Fruit fly (Drosophila melanogaster) whole organism, embryonic: ENCODE data around the gene UGP.
A peak's percentile ranks its signal among the peaks of the same experiment; 100 is the strongest.

Source experiments
- BEAF-32 ChIP-seq: fragments of 200-800 bp; sonication (Bioruptor generic); optimal IDR thresholded peaks from 3 replicates; lab custom pipeline; 2017; ENCODE audit warnings: missing biosample characterization, missing genetic modification characterization, mild to moderate bottlenecking, moderate library complexity, missing genetic modification reagents
- CG10209 ChIP-seq: fragments of 200-800 bp; sonication (Bioruptor generic); optimal IDR thresholded peaks from 3 replicates; lab custom pipeline; 2017; ENCODE audit warnings: missing biosample characterization, mild to moderate bottlenecking, missing genetic modification characterization, missing genetic modification reagents
- CG11398 ChIP-seq: fragments of 200-800 bp; sonication (Bioruptor generic); optimal IDR thresholded peaks from 2 replicates; lab custom pipeline; 2016; ENCODE audit warnings: missing biosample characterization, missing genetic modification characterization
- CG11723 ChIP-seq: fragments of 200-800 bp; sonication (Bioruptor generic); optimal IDR thresholded peaks from 2 replicates; lab custom pipeline; 2017; ENCODE audit warnings: missing biosample characterization, mild to moderate bottlenecking, missing genetic modification characterization
- CG12104 ChIP-seq: fragments of 200-800 bp; sonication (Bioruptor generic); optimal IDR thresholded peaks from 3 replicates; lab custom pipeline; 2016; ENCODE audit warnings: missing biosample characterization, missing genetic modification characterization
- CG14965 ChIP-seq: fragments of 200-800 bp; sonication (Bioruptor generic); optimal IDR thresholded peaks from 2 replicates; lab custom pipeline; 2016; ENCODE audit warnings: missing biosample characterization, missing genetic modification characterization, borderline replicate concordance
- CG17328 ChIP-seq: fragments of 200-800 bp; sonication (Bioruptor generic); IDR thresholded peaks from 2 replicates; pipeline ENCODE4 v1.3.6; 2022; ENCODE audit warnings: missing biosample characterization, missing genetic modification characterization
- CG17359 ChIP-seq: fragments of 200-800 bp; sonication (Bioruptor generic); optimal IDR thresholded peaks from 3 replicates; lab custom pipeline; 2018; ENCODE audit warnings: missing biosample characterization, mild to moderate bottlenecking, missing genetic modification characterization, moderate library complexity
- CG18619 ChIP-seq: fragments of 200-800 bp; sonication (Bioruptor generic); optimal IDR thresholded peaks from 3 replicates; lab custom pipeline; 2017; ENCODE audit warnings: missing biosample characterization, mild to moderate bottlenecking, missing genetic modification characterization
- CG2202 ChIP-seq: fragments of 200-800 bp; sonication (Bioruptor generic); optimal IDR thresholded peaks from 2 replicates; lab custom pipeline; 2018; ENCODE audit warnings: missing biosample characterization, mild to moderate bottlenecking, missing genetic modification characterization
- CG31388 ChIP-seq: fragments of 200-800 bp; sonication (Bioruptor generic); optimal IDR thresholded peaks from 2 replicates; lab custom pipeline; 2016; ENCODE audit warnings: missing biosample characterization, missing genetic modification characterization
- CG31441 ChIP-seq: fragments of 200-800 bp; sonication (Bioruptor generic); IDR thresholded peaks from 2 replicates; pipeline ENCODE4 v1.3.6; 2022; ENCODE audit warnings: missing biosample characterization, missing genetic modification characterization
- CG3995 ChIP-seq: fragments of 200-800 bp; sonication (Bioruptor generic); optimal IDR thresholded peaks from 3 replicates; lab custom pipeline; 2016; ENCODE audit warnings: missing biosample characterization, missing genetic modification characterization
- CG4360 ChIP-seq: fragments of 200-800 bp; sonication (Bioruptor generic); IDR thresholded peaks from 2 replicates; pipeline ENCODE4 v1.3.6; 2022; ENCODE audit warnings: missing biosample characterization, missing genetic modification characterization
- CG7556 ChIP-seq: fragments of 200-800 bp; sonication (Bioruptor generic); optimal IDR thresholded peaks from 2 replicates; lab custom pipeline; 2017; ENCODE audit warnings: missing biosample characterization, mild to moderate bottlenecking, missing genetic modification characterization
- CG7839 ChIP-seq: fragments of 200-800 bp; sonication (Bioruptor generic); optimal IDR thresholded peaks from 3 replicates; lab custom pipeline; 2018; ENCODE audit warnings: missing biosample characterization, mild to moderate bottlenecking, missing genetic modification characterization, moderate library complexity
- CG8944 ChIP-seq: fragments of 200-800 bp; sonication (Bioruptor generic); optimal IDR thresholded peaks from 3 replicates; lab custom pipeline; 2016; ENCODE audit warnings: missing biosample characterization, missing genetic modification characterization
- CG9215 ChIP-seq: fragments of 200-800 bp; sonication (Bioruptor generic); IDR thresholded peaks from 2 replicates; pipeline ENCODE4 v1.3.6; 2022; ENCODE audit warnings: missing biosample characterization, missing genetic modification characterization
- CG9727 ChIP-seq: fragments of 200-800 bp; sonication (Bioruptor generic); optimal IDR thresholded peaks from 3 replicates; lab custom pipeline; 2017; ENCODE audit warnings: missing biosample characterization, mild to moderate bottlenecking, missing genetic modification characterization
- CG9817 ChIP-seq: fragments of 200-800 bp; sonication (Bioruptor generic); optimal IDR thresholded peaks from 2 replicates; lab custom pipeline; 2018; ENCODE audit warnings: missing biosample characterization, mild to moderate bottlenecking, missing genetic modification characterization, moderate library complexity
- E2f2 ChIP-seq: fragments of 200-800 bp; sonication (Bioruptor generic); IDR thresholded peaks from 2 replicates; pipeline ENCODE4 v1.3.6; 2022; ENCODE audit warnings: missing biosample characterization, missing genetic modification characterization
- Fer2 ChIP-seq: fragments of 200-800 bp; sonication (Bioruptor generic); optimal IDR thresholded peaks from 2 replicates; lab custom pipeline; 2018; ENCODE audit warnings: missing biosample characterization, mild to moderate bottlenecking, missing genetic modification characterization, moderate library complexity
- GATAe ChIP-seq: fragments of 200-800 bp; sonication (Bioruptor generic); conservative IDR thresholded peaks from 2 replicates; pipeline ENCODE4 v1.3.6; 2022; ENCODE audit warnings: missing biosample characterization, missing genetic modification characterization
- HLHmδ ChIP-seq: fragments of 200-800 bp; sonication (Bioruptor generic); optimal IDR thresholded peaks from 2 replicates; lab custom pipeline; 2018; ENCODE audit warnings: missing biosample characterization, mild to moderate bottlenecking, missing genetic modification characterization, moderate library complexity
- Hand ChIP-seq: fragments of 200-800 bp; sonication (Bioruptor generic); optimal IDR thresholded peaks from 2 replicates; lab custom pipeline; 2017; ENCODE audit warnings: mild to moderate bottlenecking, missing biosample characterization, missing genetic modification reagents, missing genetic modification characterization
- NC2β ChIP-seq: fragments of 200-800 bp; sonication (Bioruptor generic); optimal IDR thresholded peaks from 2 replicates; lab custom pipeline; 2016; ENCODE audit warnings: missing biosample characterization, missing genetic modification characterization
- Rfx ChIP-seq: fragments of 200-800 bp; sonication (Bioruptor generic); IDR thresholded peaks from 2 replicates; pipeline ENCODE4 v1.3.6; 2022; ENCODE audit warnings: missing biosample characterization, missing genetic modification characterization
- YL-1 ChIP-seq: fragments of 200-800 bp; sonication (Bioruptor generic); optimal IDR thresholded peaks from 3 replicates; lab custom pipeline; 2017; ENCODE audit warnings: missing biosample characterization, mild to moderate bottlenecking, missing genetic modification characterization
- ac ChIP-seq: fragments of 200-800 bp; sonication (Bioruptor generic); optimal IDR thresholded peaks from 3 replicates; lab custom pipeline; 2017; ENCODE audit warnings: missing biosample characterization, mild to moderate bottlenecking, missing genetic modification characterization
- ap ChIP-seq: fragments of 200-800 bp; sonication (Bioruptor generic); IDR thresholded peaks from 2 replicates; pipeline ENCODE4 v1.3.6; 2022; ENCODE audit warnings: missing biosample characterization, missing genetic modification characterization
- ash1 ChIP-seq: fragments of 200-800 bp; sonication (Bioruptor generic); optimal IDR thresholded peaks from 2 replicates; lab custom pipeline; 2018; ENCODE audit warnings: missing biosample characterization, mild to moderate bottlenecking, missing genetic modification characterization
- bcd ChIP-seq: fragments of 200-800 bp; sonication (Bioruptor generic); optimal IDR thresholded peaks from 2 replicates; lab custom pipeline; 2017; ENCODE audit warnings: missing biosample characterization, mild to moderate bottlenecking, missing genetic modification characterization
- btn ChIP-seq: fragments of 200-800 bp; sonication (Bioruptor generic); optimal IDR thresholded peaks from 2 replicates; lab custom pipeline; 2016; ENCODE audit warnings: missing biosample characterization, missing genetic modification characterization
- chif ChIP-seq, 2 experiments: fragments of 200-800 bp; sonication (Bioruptor generic); optimal IDR thresholded peaks; 3 replicates each; lab custom pipeline; 2016; ENCODE audit warnings: missing biosample characterization in 2 of 2, missing genetic modification characterization in 2 of 2
- crc ChIP-seq: fragments of 200-800 bp; sonication (Bioruptor generic); optimal IDR thresholded peaks from 2 replicates; lab custom pipeline; 2016; ENCODE audit warnings: missing biosample characterization, missing genetic modification characterization
- eyg ChIP-seq: fragments of 200-800 bp; sonication (Bioruptor generic); optimal IDR thresholded peaks from 3 replicates; lab custom pipeline; 2016; ENCODE audit warnings: missing biosample characterization, missing genetic modification characterization
- grau ChIP-seq: fragments of 200-800 bp; optimal IDR thresholded peaks from 3 replicates; lab custom pipeline; 2019; ENCODE audit warnings: missing biosample characterization, mild to moderate bottlenecking, missing genetic modification characterization, moderate library complexity
- kni ChIP-seq: fragments of 200-800 bp; sonication (Bioruptor generic); optimal IDR thresholded peaks from 3 replicates; lab custom pipeline; 2017; ENCODE audit warnings: mild to moderate bottlenecking, missing biosample characterization, missing genetic modification reagents, missing genetic modification characterization
- lilli ChIP-seq: fragments of 200-800 bp; sonication (Bioruptor generic); optimal IDR thresholded peaks from 3 replicates; lab custom pipeline; 2016; ENCODE audit warnings: missing biosample characterization, missing genetic modification characterization
- oc ChIP-seq: fragments of 200-800 bp; sonication (Bioruptor generic); optimal IDR thresholded peaks from 2 replicates; lab custom pipeline; 2018; ENCODE audit warnings: missing biosample characterization, mild to moderate bottlenecking, missing genetic modification characterization, moderate library complexity
- org-1 ChIP-seq: fragments of 200-800 bp; sonication (Bioruptor generic); optimal IDR thresholded peaks from 2 replicates; lab custom pipeline; 2017; ENCODE audit warnings: missing biosample characterization, missing genetic modification characterization
- row ChIP-seq: fragments of 200-800 bp; sonication (Bioruptor generic); IDR thresholded peaks from 3 replicates; pipeline ENCODE4 v1.3.6; 2022; ENCODE audit warnings: missing biosample characterization, missing genetic modification characterization
- seq ChIP-seq: fragments of 200-800 bp; sonication (Bioruptor generic); IDR thresholded peaks from 2 replicates; pipeline ENCODE4 v1.3.6; 2022; ENCODE audit warnings: missing biosample characterization, missing genetic modification characterization
- tap ChIP-seq: fragments of 200-800 bp; optimal IDR thresholded peaks from 3 replicates; lab custom pipeline; 2019; ENCODE audit warnings: missing biosample characterization, mild to moderate bottlenecking, missing genetic modification characterization, moderate library complexity
- tna ChIP-seq: fragments of 200-800 bp; sonication (Bioruptor generic); IDR thresholded peaks from 2 replicates; pipeline ENCODE4 v1.3.6; 2022; ENCODE audit warnings: missing biosample characterization, missing genetic modification characterization; ENCODE audit not compliant: partially characterized antibody
- ttk ChIP-seq: fragments of 200-800 bp; sonication (Bioruptor generic); IDR thresholded peaks from 2 replicates; pipeline ENCODE4 v2.1.2; 2022; ENCODE audit warnings: missing biosample characterization, missing genetic modification characterization
- twi ChIP-seq: fragments of 200-800 bp; optimal IDR thresholded peaks from 2 replicates; lab custom pipeline; 2019; ENCODE audit warnings: missing biosample characterization, mild to moderate bottlenecking, missing genetic modification characterization, moderate library complexity
- wdn ChIP-seq: fragments of 200-800 bp; sonication (Bioruptor generic); IDR thresholded peaks from 2 replicates; pipeline ENCODE4 v1.3.6; 2022; ENCODE audit warnings: missing biosample characterization, missing genetic modification characterization
- zen2 ChIP-seq: fragments of 200-800 bp; sonication (Bioruptor generic); IDR thresholded peaks from 3 replicates; pipeline ENCODE4 v1.3.6; 2022; ENCODE audit warnings: missing biosample characterization, missing genetic modification characterization; ENCODE audit not compliant: partially characterized antibody

UGP gene

dm6 chr3L:9377198-9378035, 18.7 kb upstream of the UGP start, which contains the start of gene Hsp26 (continued):
- TF ChIP-seq CG12104 (GFP tag; lab: Kevin White, UChicago) (peak; percentile 45), CG18619 (GFP tag; lab: Kevin White, UChicago) (peak; percentile 74), oc (peak; percentile 86), CG17359 (tag; lab: Kevin White, UChicago) (peak; percentile 86), CG8944 (GFP tag; lab: Kevin White, UChicago) (peak; percentile 82), zen2 (no peak), kni (GFP tag; lab: Kevin White, UChicago) (no peak), CG31388 (peak; percentile 21), eyg (GFP tag; lab: Kevin White, UChicago) (peak; percentile 65), lilli (GFP tag; lab: Kevin White, UChicago) (peak; percentile 89), CG11398 (peak; percentile 78), seq (GFP tag; lab: Robert Waterston, UW) (peak; percentile 88), tna (GFP tag; lab: Robert Waterston, UW) (no peak), CG11723 (GFP tag; lab: Kevin White, UChicago) (peak; percentile 59), CG9215 (GFP tag; lab: Robert Waterston, UW) (no peak), ap (GFP tag; lab: Robert Waterston, UW) (peak; percentile 83), Rfx (peak; percentile 83), CG2202 (peak; percentile 80), ash1 (GFP tag; lab: Kevin White, UChicago) (no peak), crc (peak; percentile 84), CG4360 (GFP tag; lab: Robert Waterston, UW) (peak; percentile 54), Fer2 (peak; percentile 31), BEAF-32 (GFP tag; lab: Kevin White, UChicago) (no peak), twi (tag; lab: Kevin White, UChicago) (peak; percentile 52), CG7556 (GFP tag; lab: Kevin White, UChicago) (peak; percentile 89), YL-1 (GFP tag; lab: Kevin White, UChicago) (peak; percentile 67), CG14965 (no peak), chif (GFP tag; optimal IDR thresholded peaks at IDR 0.05; lab: Kevin White, UChicago) (peak; percentile 81 to 82), tap (peak; percentile 71), Hand (GFP tag; lab: Kevin White, UChicago) (peak; percentile 87), CG31441 (GFP tag; lab: Robert Waterston, UW) (peak; percentile 88), CG3995 (GFP tag; lab: Kevin White, UChicago) (peak; percentile 12), ac (GFP tag; lab: Kevin White, UChicago) (no peak), NC2β (GFP tag; lab: Kevin White, UChicago) (peak; percentile 78), HLHmδ (GFP tag; lab: Kevin White, UChicago) (no peak), btn (GFP tag; lab: Kevin White, UChicago) (peak; percentile 46), bcd (GFP tag; lab: Kevin White, UChicago) (peak; percentile 84), CG9817 (tag; lab: Kevin White, UChicago) (peak; percentile 52), GATAe (GFP tag; lab: Robert Waterston, UW) (0 out of 2 replicates have a peak, but pooled peaks have one; percentile 27), grau (tag; lab: Kevin White, UChicago) (peak; percentile 84), CG10209 (peak; percentile 80), row (peak; percentile 93), E2f2 (peak; percentile 68; the same call in 1 of the 2 replicates), wdn (GFP tag; lab: Robert Waterston, UW) (peak; percentile 81), org-1 (GFP tag; lab: Kevin White, UChicago) (peak; percentile 70), CG17328 (peak; percentile 91), ttk (GFP tag; lab: Robert Waterston, UW) (peak; percentile 73), CG7839 (tag; lab: Kevin White, UChicago) (peak; percentile 86), CG9727 (GFP tag; lab: Kevin White, UChicago) (peak; percentile 74)
